Worm (Caenorhabditis elegans) whole organism, mixed stage, embryonic: Measurements from ENCODE around the gene C04C3.7.

Experiments
- M03D4.4 ChIP-seq: sonication (generic microtip); optimal IDR thresholded peaks from 2 replicates; lab custom pipeline; 2017; ENCODE audit warnings: mild to moderate bottlenecking, missing genetic modification characterization, missing compliant biosample characterization
- bed-3 ChIP-seq: fragments of 200-800 bp; sonication (Bioruptor generic); optimal IDR thresholded peaks from 3 replicates; lab custom pipeline; 2018; ENCODE audit warnings: mild to moderate bottlenecking, missing genetic modification characterization, moderate library complexity, missing compliant biosample characterization
- blmp-1 ChIP-seq: fragments of 150-350 bp; optimal IDR thresholded peaks from 2 replicates; lab custom pipeline; 2014; ENCODE audit warnings: missing biosample characterization, missing genetic modification characterization
- ceh-83 ChIP-seq: fragments of 200-800 bp; sonication (Bioruptor generic); optimal IDR thresholded peaks from 2 replicates; lab custom pipeline; 2018; ENCODE audit warnings: mild to moderate bottlenecking, missing genetic modification characterization, missing compliant biosample characterization
- ces-1 ChIP-seq: fragments of 150-350 bp; optimal IDR thresholded peaks from 2 replicates; lab custom pipeline; 2014; ENCODE audit warnings: missing biosample characterization, missing genetic modification reagents, missing genetic modification characterization
- cnd-1 ChIP-seq: fragments of 200-800 bp; sonication (Bioruptor generic); optimal IDR thresholded peaks from 2 replicates; lab custom pipeline; 2018; ENCODE audit warnings: mild to moderate bottlenecking, missing genetic modification characterization, missing compliant biosample characterization
- drap-1 ChIP-seq: fragments of 200-800 bp; sonication (Bioruptor generic); optimal IDR thresholded peaks from 3 replicates; lab custom pipeline; 2018; ENCODE audit warnings: mild to moderate bottlenecking, missing genetic modification characterization, missing compliant biosample characterization
- elt-1 ChIP-seq: sonication (generic microtip); optimal IDR thresholded peaks from 2 replicates; lab custom pipeline; 2017; ENCODE audit warnings: missing genetic modification characterization, mild to moderate bottlenecking, missing compliant biosample characterization, antibody characterized with exemption, moderate library complexity, borderline replicate concordance; ENCODE audit not compliant: insufficient read depth
- elt-3 ChIP-seq: fragments of 150-350 bp; optimal IDR thresholded peaks from 2 replicates; lab custom pipeline; 2014; ENCODE audit warnings: missing biosample characterization, missing genetic modification characterization
- ham-2 ChIP-seq: fragments of 200-800 bp; sonication (Bioruptor generic); optimal IDR thresholded peaks from 2 replicates; lab custom pipeline; 2018; ENCODE audit warnings: mild to moderate bottlenecking, missing genetic modification characterization, missing compliant biosample characterization
- hlh-1 ChIP-seq: fragments of 150-350 bp; optimal IDR thresholded peaks from 2 replicates; lab custom pipeline; 2014; ENCODE audit warnings: missing biosample characterization, missing genetic modification reagents, missing genetic modification characterization
- lin-13 ChIP-seq: fragments of 150-350 bp; optimal IDR thresholded peaks from 2 replicates; lab custom pipeline; 2014; ENCODE audit warnings: missing biosample characterization, missing genetic modification characterization
- lin-32 ChIP-seq: fragments of 200-800 bp; sonication (Bioruptor generic); optimal IDR thresholded peaks from 2 replicates; lab custom pipeline; 2018; ENCODE audit warnings: mild to moderate bottlenecking, missing genetic modification characterization, missing compliant biosample characterization
- mab-5 ChIP-seq: fragments of 150-350 bp; optimal IDR thresholded peaks from 2 replicates; lab custom pipeline; 2014; ENCODE audit warnings: missing biosample characterization, missing genetic modification characterization
- mep-1 ChIP-seq: fragments of 150-350 bp; optimal IDR thresholded peaks from 2 replicates; lab custom pipeline; 2017; ENCODE audit warnings: missing biosample characterization, missing genetic modification reagents, missing genetic modification characterization, inconsistent platforms
- mls-2 ChIP-seq: sonication (generic microtip); optimal IDR thresholded peaks from 2 replicates; lab custom pipeline; 2016; ENCODE audit warnings: mild to moderate bottlenecking, missing genetic modification characterization, moderate library complexity, missing compliant biosample characterization
- nhr-12 ChIP-seq: fragments of 150-350 bp; optimal IDR thresholded peaks from 2 replicates; lab custom pipeline; 2014; ENCODE audit warnings: missing biosample characterization, missing genetic modification characterization
- nhr-2 ChIP-seq: fragments of 150-350 bp; optimal IDR thresholded peaks from 2 replicates; lab custom pipeline; 2014; ENCODE audit warnings: missing biosample characterization, missing genetic modification characterization
- nhr-237 ChIP-seq: fragments of 150-350 bp; optimal IDR thresholded peaks from 2 replicates; lab custom pipeline; 2014; ENCODE audit warnings: missing biosample characterization, missing genetic modification characterization
- nhr-28 ChIP-seq: fragments of 150-350 bp; optimal IDR thresholded peaks from 2 replicates; lab custom pipeline; 2014; ENCODE audit warnings: missing biosample characterization, missing genetic modification characterization
- nhr-76 ChIP-seq: sonication (generic microtip); optimal IDR thresholded peaks from 2 replicates; lab custom pipeline; 2017; ENCODE audit warnings: missing biosample characterization, missing genetic modification characterization
- pha-4 ChIP-seq: fragments of 150-350 bp; optimal IDR thresholded peaks from 2 replicates; lab custom pipeline; 2018; ENCODE audit warnings: missing biosample characterization, missing genetic modification reagents, missing genetic modification characterization
- sptf-1 ChIP-seq: sonication (generic microtip); optimal IDR thresholded peaks from 2 replicates; lab custom pipeline; 2017; ENCODE audit warnings: mild to moderate bottlenecking, missing genetic modification characterization, moderate library complexity, missing compliant biosample characterization
- tbx-8 ChIP-seq: fragments of 200-800 bp; sonication (Bioruptor generic); optimal IDR thresholded peaks from 2 replicates; lab custom pipeline; 2018; ENCODE audit warnings: mild to moderate bottlenecking, missing genetic modification characterization, moderate library complexity, missing compliant biosample characterization
- unc-39 ChIP-seq: fragments of 150-350 bp; optimal IDR thresholded peaks from 2 replicates; lab custom pipeline; 2014; ENCODE audit warnings: missing biosample characterization, missing genetic modification characterization
- unc-62 ChIP-seq: fragments of 150-350 bp; optimal IDR thresholded peaks from 2 replicates; lab custom pipeline; 2014; ENCODE audit warnings: missing biosample characterization, missing genetic modification reagents, missing genetic modification characterization
- zip-8 ChIP-seq: fragments of 150-350 bp; optimal IDR thresholded peaks from 2 replicates; lab custom pipeline; 2014; ENCODE audit warnings: missing biosample characterization, missing genetic modification characterization
- ztf-11 ChIP-seq: fragments of 150-350 bp; optimal IDR thresholded peaks from 2 replicates; lab custom pipeline; 2014; ENCODE audit warnings: missing biosample characterization, missing genetic modification characterization

Gene C04C3.7

ce11 chrIV:3436021-3436420 lies 2.7 kb upstream of the C04C3.7 start, which contains the start of gene srz-32:
TSS of gene srz-32 (plus strand) at chrIV:3436321.
- no peak for TF ChIP-seq mls-2

ce11 chrIV:3428434-3428950 lies 4.8 kb downstream of the C04C3.7 start, which contains the start of the genes C04C3.9 and srz-60:
TSS of gene C04C3.9 (minus strand) at chrIV:3428534.
TSS of gene srz-60 (plus strand) at chrIV:3428900.
- TF ChIP-seq M03D4.4 (tag; lab: Kevin White, UChicago): no peak
- no peak for TF ChIP-seq nhr-12 (tag; lab: Kevin White, UChicago)
- TF ChIP-seq ceh-83 (GFP tag; lab: Kevin White, UChicago): no peak
- TF ChIP-seq ham-2 (GFP tag; lab: Kevin White, UChicago): no peak
- TF ChIP-seq unc-62 (GFP tag; lab: Kevin White, UChicago): no peak
- no peak for TF ChIP-seq bed-3 (GFP tag; lab: Kevin White, UChicago)
- no peak for TF ChIP-seq nhr-28 (tag; lab: Kevin White, UChicago)

ce11 chrIV:3422516-3422915 lies 10.8 kb downstream of the C04C3.7 start, which contains the start of gene C04C3.6:
TSS of gene C04C3.6 (minus strand) at chrIV:3422616.
- TF ChIP-seq sptf-1 (tag; lab: Kevin White, UChicago): no peak
- TF ChIP-seq mep-1 (tag; lab: Kevin White, UChicago): no peak
- TF ChIP-seq nhr-28 (tag; lab: Kevin White, UChicago): no peak
- TF ChIP-seq ham-2 (GFP tag; lab: Kevin White, UChicago): no peak
- TF ChIP-seq M03D4.4 (tag; lab: Kevin White, UChicago): no peak
- no peak for TF ChIP-seq lin-32 (GFP tag; lab: Kevin White, UChicago)
- no peak for TF ChIP-seq drap-1 (GFP tag; lab: Kevin White, UChicago)
- TF ChIP-seq lin-13 (tag; lab: Kevin White, UChicago): no peak
- no peak for TF ChIP-seq bed-3 (GFP tag; lab: Kevin White, UChicago)
- no peak for TF ChIP-seq nhr-2 (tag; lab: Kevin White, UChicago)
- no peak for TF ChIP-seq cnd-1 (tag; lab: Kevin White, UChicago)
- no peak for TF ChIP-seq unc-39 (tag; lab: Kevin White, UChicago)
- no peak for TF ChIP-seq nhr-12 (tag; lab: Kevin White, UChicago)
- TF ChIP-seq unc-62 (GFP tag; lab: Kevin White, UChicago): no peak
- no peak for TF ChIP-seq hlh-1 (tag; lab: Kevin White, UChicago)
- no peak for TF ChIP-seq zip-8 (tag; lab: Kevin White, UChicago)
- no peak for TF ChIP-seq ztf-11 (tag; lab: Kevin White, UChicago)
- TF ChIP-seq blmp-1 (tag; lab: Kevin White, UChicago): no peak
- TF ChIP-seq, all 35 proteins: peak for 0

ce11 chrIV:3418741-3419140 lies 14.5 kb downstream of the C04C3.7 start:
- TF ChIP-seq mep-1 (tag; lab: Kevin White, UChicago) (no peak), sptf-1 (tag; lab: Kevin White, UChicago) (no peak), elt-1 (tag; lab: Kevin White, UChicago) (no peak), ham-2 (GFP tag; lab: Kevin White, UChicago) (no peak), ces-1 (no peak)

- no peak for TF ChIP-seq tbx-8 (GFP tag; lab: Kevin White, UChicago)
- TF ChIP-seq ceh-83 (GFP tag; lab: Kevin White, UChicago): no peak
- no peak for TF ChIP-seq blmp-1 (tag; lab: Kevin White, UChicago)
- TF ChIP-seq nhr-2 (tag; lab: Kevin White, UChicago): no peak
- TF ChIP-seq hlh-1 (tag; lab: Kevin White, UChicago): no peak
- TF ChIP-seq ces-1: no peak
- no peak for TF ChIP-seq nhr-237 (tag; lab: Kevin White, UChicago)
These were observed 17.9 kb downstream of the C04C3.7 start, which contains the start of gene lgc-9 for ce11 chrIV:3415383-3415782. TSS of gene lgc-9 (plus strand) at chrIV:3415683.

- TF ChIP-seq mls-2 (no peak), nhr-12 (tag; lab: Kevin White, UChicago) (no peak), unc-39 (tag; lab: Kevin White, UChicago) (no peak), cnd-1 (tag; lab: Kevin White, UChicago) (no peak), unc-62 (GFP tag; lab: Kevin White, UChicago) (no peak), nhr-76 (tag; lab: Kevin White, UChicago) (no peak), pha-4 (no peak), M03D4.4 (tag; lab: Kevin White, UChicago) (no peak), elt-3 (tag; lab: Kevin White, UChicago) (no peak), mep-1 (tag; lab: Kevin White, UChicago) (no peak), hlh-1 (tag; lab: Kevin White, UChicago) (no peak), mab-5 (tag; lab: Kevin White, UChicago) (no peak), ceh-83 (GFP tag; lab: Kevin White, UChicago) (no peak), lin-13 (tag; lab: Kevin White, UChicago) (no peak)
These were observed 32.3 kb downstream of the C04C3.7 start for ce11 chrIV:3400941-3401340.
